Worm (Caenorhabditis elegans) whole organism, late embryonic: ENCODE data around the gene F01D5.2.

Source experiments
- C38D4.7 ChIP-seq: fragments of 200-800 bp; sonication (Bioruptor generic); optimal IDR thresholded peaks from 2 replicates; lab custom pipeline; 2018; ENCODE audit warnings: mild to moderate bottlenecking, missing genetic modification characterization, moderate library complexity, missing compliant biosample characterization
- ama-1 ChIP-seq: fragments of 150-350 bp; optimal IDR thresholded peaks from 2 replicates; lab custom pipeline; 2014
- madf-2 ChIP-seq: sonication (generic microtip); optimal IDR thresholded peaks from 2 replicates; lab custom pipeline; 2017; ENCODE audit warnings: missing genetic modification characterization, missing compliant biosample characterization
- unc-86 ChIP-seq: sonication (generic microtip); optimal IDR thresholded peaks from 2 replicates; lab custom pipeline; 2016; ENCODE audit warnings: missing genetic modification characterization, missing compliant biosample characterization

- TF ChIP-seq ama-1 (lab: Kevin White, UChicago) (no peak), madf-2 (tag; lab: Kevin White, UChicago) (no peak), unc-86 (no peak), C38D4.7 (GFP tag; lab: Kevin White, UChicago) (no peak)
These were observed 45.3 kb upstream of the F01D5.2 start for ce11 chrII:14044199-14044598.
